Worm (Caenorhabditis elegans): ENCODE results near the gene F09C12.8.

The F09C12.8 gene

DNA sequence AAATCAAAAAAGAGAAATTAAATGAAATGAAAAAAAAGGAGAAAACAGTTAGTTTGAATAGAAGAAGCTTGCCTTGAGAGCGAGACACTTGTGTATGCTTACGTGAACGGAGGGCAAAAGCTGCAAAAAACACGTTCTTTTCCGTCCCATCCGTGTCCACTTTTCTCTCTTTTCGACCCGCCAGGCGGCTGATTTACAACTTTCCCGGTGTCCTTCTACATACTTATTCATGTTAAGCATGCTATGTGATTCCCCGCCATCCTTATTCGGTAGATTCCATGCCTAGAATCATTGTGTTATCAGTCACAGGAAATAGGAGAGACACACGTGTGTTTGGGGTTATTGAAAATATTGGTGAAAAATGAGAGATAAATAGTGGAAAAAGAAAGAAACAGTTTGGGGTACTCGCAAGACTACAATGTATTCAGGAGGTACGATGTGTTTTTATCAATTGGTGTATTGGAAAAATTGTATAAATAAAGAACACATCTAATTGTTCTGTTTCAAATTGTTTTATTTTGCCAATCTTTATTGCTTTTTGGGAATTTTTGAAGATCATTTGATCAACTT, 29.8 kb downstream of the F09C12.8 start, which contains the start of gene nas-29:
TSS of gene nas-29 (minus strand) at position 92 of the 570 bp plus-strand sequence.
- TF ChIP-seq sma-9 (GFP tag; optimal IDR thresholded peaks at IDR 0.05) (peak; percentile 50), sma-9 (tag; optimal IDR thresholded peaks at IDR 0.05) (no peak), nhr-21 (tag; optimal IDR thresholded peaks at IDR 0.05) (peak; percentile 37), fos-1 (tag; optimal IDR thresholded peaks at IDR 0.05) (peak; percentile 70), crh-2 (tag; optimal IDR thresholded peaks at IDR 0.05) (peak; percentile 55), mab-5 (tag; optimal IDR thresholded peaks at IDR 0.05) (no peak), R02D3.7 (tag; optimal IDR thresholded peaks at IDR 0.05) (no peak), nhr-77 (tag; optimal IDR thresholded peaks at IDR 0.05) (no peak), nhr-237 (tag; optimal IDR thresholded peaks at IDR 0.05) (no peak), sma-3 (GFP tag; optimal IDR thresholded peaks at IDR 0.05) (peak; percentile 28), mdl-1 (tag; optimal IDR thresholded peaks at IDR 0.05) (peak in 1 of 2 experiments; percentile 6), F13H6.1 (tag; optimal IDR thresholded peaks at IDR 0.05) (peak; percentile 28), lin-13 (GFP tag; optimal IDR thresholded peaks at IDR 0.05) (no peak), ZK546.5 (tag; optimal IDR thresholded peaks at IDR 0.05) (no peak), nhr-23 (tag; optimal IDR thresholded peaks at IDR 0.05) (no peak), gmeb-1 (tag; optimal IDR thresholded peaks at IDR 0.05) (peak; percentile 29)

DNA sequence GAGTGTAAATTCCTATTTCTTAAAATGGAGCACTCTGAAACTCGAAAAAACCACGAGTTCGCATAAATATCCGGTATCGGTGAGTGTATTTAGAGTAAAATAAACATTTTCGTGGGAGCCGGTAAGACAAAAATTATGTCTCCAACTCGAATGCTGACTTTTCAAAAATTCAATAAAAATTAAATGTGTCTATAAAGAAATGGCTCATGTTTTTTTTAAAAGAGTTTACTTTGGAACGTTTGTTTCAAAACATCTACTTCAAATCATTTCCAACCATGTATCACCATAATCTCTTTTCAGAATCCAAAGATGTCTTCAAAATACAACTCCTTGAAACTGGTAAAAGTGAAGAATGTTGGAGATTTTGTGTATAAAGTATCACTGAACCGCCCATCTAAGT, 30.4 kb downstream of the F09C12.8 start, which contains the start of gene F58A6.1:
TSS of gene F58A6.1 (plus strand) at position 301 of the 400 bp plus-strand sequence.
- TF ChIP-seq zag-1 (tag; optimal IDR thresholded peaks at IDR 0.05) (no peak), nhr-77 (tag; optimal IDR thresholded peaks at IDR 0.05) (no peak), peb-1 (tag; optimal IDR thresholded peaks at IDR 0.05) (no peak), nhr-21 (tag; optimal IDR thresholded peaks at IDR 0.05) (no peak), ceh-16 (tag; optimal IDR thresholded peaks at IDR 0.05) (no peak), Y55F3AM.14 (GFP tag; optimal IDR thresholded peaks at IDR 0.05) (no peak), dmd-4 (tag; optimal IDR thresholded peaks at IDR 0.05) (no peak), lsy-2 (tag; optimal IDR thresholded peaks at IDR 0.05) (no peak), ama-1 (optimal IDR thresholded peaks at IDR 0.05) (no peak), nhr-11 (tag; optimal IDR thresholded peaks at IDR 0.05) (no peak), crh-2 (tag; optimal IDR thresholded peaks at IDR 0.05) (no peak), snpc-4 (tag; optimal IDR thresholded peaks at IDR 0.05) (no peak)

- TF ChIP-seq nhr-21 (tag; optimal IDR thresholded peaks at IDR 0.05) (no peak), ama-1 (optimal IDR thresholded peaks at IDR 0.05) (no peak), nhr-23 (tag; optimal IDR thresholded peaks at IDR 0.05) (no peak), unc-39 (tag; optimal IDR thresholded peaks at IDR 0.05) (no peak), zag-1 (tag; optimal IDR thresholded peaks at IDR 0.05) (no peak), mbf-1 (tag; optimal IDR thresholded peaks at IDR 0.05) (no peak), snpc-4 (tag; optimal IDR thresholded peaks at IDR 0.05) (no peak), nhr-12 (tag; optimal IDR thresholded peaks at IDR 0.05) (no peak), sma-9 (GFP tag; optimal IDR thresholded peaks at IDR 0.05) (no peak), sma-9 (tag; optimal IDR thresholded peaks at IDR 0.05) (no peak), blmp-1 (tag; optimal IDR thresholded peaks at IDR 0.05; ENCODE audit: insufficient read depth) (no peak), sem-4 (tag; optimal IDR thresholded peaks at IDR 0.05) (no peak), mab-5 (tag; optimal IDR thresholded peaks at IDR 0.05) (no peak), nhr-129 (tag; optimal IDR thresholded peaks at IDR 0.05) (no peak), R02D3.7 (tag; optimal IDR thresholded peaks at IDR 0.05) (no peak), aly-2 (tag; optimal IDR thresholded peaks at IDR 0.05) (no peak), Y55F3AM.14 (GFP tag; optimal IDR thresholded peaks at IDR 0.05) (no peak)
Observed at ce11 chrII:5148349-5148748, 36.2 kb downstream of the F09C12.8 start, which contains the start of gene F58A6.5. Gene F58A6.5 (minus strand): TSS chrII:5148449.

ce11 chrII:5150829-5151228, 38.6 kb downstream of the F09C12.8 start, which contains the start of gene srb-16:
Gene srb-16 (minus strand): TSS chrII:5150929.
- no peak for TF ChIP-seq sma-9 (GFP tag; optimal IDR thresholded peaks at IDR 0.05)
- no peak for TF ChIP-seq sma-9 (tag; optimal IDR thresholded peaks at IDR 0.05)
- no peak for TF ChIP-seq ztf-1 (GFP tag; conservative IDR thresholded peaks at IDR 0.05)
- TF ChIP-seq C34F6.9 (tag; optimal IDR thresholded peaks at IDR 0.05), result no peak
- no peak for TF ChIP-seq lin-13 (GFP tag; optimal IDR thresholded peaks at IDR 0.05)
- TF ChIP-seq ZK546.5 (tag; optimal IDR thresholded peaks at IDR 0.05), result no peak
- no peak for TF ChIP-seq snpc-4 (tag; optimal IDR thresholded peaks at IDR 0.05)
- TF ChIP-seq nhr-12 (tag; optimal IDR thresholded peaks at IDR 0.05), result no peak
- TF ChIP-seq ztf-4 (tag; optimal IDR thresholded peaks at IDR 0.05), result no peak
